Worm (Caenorhabditis elegans): ENCODE data around the gene srlf-1.

Gene srlf-1

DNA sequence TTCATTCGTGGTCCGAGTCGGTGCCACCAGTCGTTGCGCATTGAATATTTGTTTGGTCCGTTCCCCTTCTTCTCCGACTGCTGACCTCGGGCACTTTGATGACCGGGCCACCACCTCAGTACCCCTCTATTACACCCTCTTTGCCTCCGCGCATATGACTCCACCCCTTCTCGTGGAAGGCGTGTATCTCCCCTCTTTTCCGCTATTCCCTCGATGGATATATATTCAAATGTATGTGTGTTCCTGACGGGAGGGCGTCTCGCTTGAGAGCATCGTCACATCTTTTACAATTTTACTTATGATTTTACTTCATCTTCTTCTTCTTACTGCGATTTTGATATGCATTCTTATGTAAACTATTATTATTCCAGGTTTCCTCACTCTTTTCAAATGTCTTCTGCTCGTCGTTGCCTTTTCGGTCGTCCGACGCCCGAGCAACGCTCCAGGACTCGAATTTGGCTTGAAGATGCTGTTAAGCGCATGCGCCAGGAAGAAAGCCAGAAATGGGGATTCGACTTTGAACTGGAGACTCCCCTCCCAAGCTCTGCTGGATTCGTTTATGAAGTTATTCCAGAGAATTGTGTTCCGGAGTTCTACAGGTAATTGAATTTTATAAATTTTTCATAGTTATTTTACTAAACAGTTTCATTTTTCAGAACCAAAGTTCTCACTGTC, 20.6 kb downstream of the srlf-1 start, which contains the start of gene cki-1:
cki-1 (plus strand) TSS at position 372 of the 675 bp plus-strand sequence.
- TF ChIP-seq drap-1 (GFP tag; optimal IDR thresholded peaks at IDR 0.05) (peak; percentile 29), mls-2 (tag; optimal IDR thresholded peaks at IDR 0.05) (peak; percentile 42), ztf-11 (tag; optimal IDR thresholded peaks at IDR 0.05) (peak; percentile 57), unc-120 (tag; optimal IDR thresholded peaks at IDR 0.05; ENCODE audit: poor library complexity, severe bottlenecking) (peak; percentile 49), hlh-1 (tag; optimal IDR thresholded peaks at IDR 0.05) (peak; percentile 54), pha-4 (tag; optimal IDR thresholded peaks at IDR 0.05) (peak; percentile 25), lin-13 (tag; optimal IDR thresholded peaks at IDR 0.05) (peak; percentile 8), ham-2 (GFP tag; optimal IDR thresholded peaks at IDR 0.05) (peak; percentile 3), snpc-4 (tag; optimal IDR thresholded peaks at IDR 0.05) (no peak), nhr-28 (tag; optimal IDR thresholded peaks at IDR 0.05) (no peak), nhr-76 (tag; optimal IDR thresholded peaks at IDR 0.05) (no peak), ces-1 (GFP tag; optimal IDR thresholded peaks at IDR 0.05) (no peak), sptf-1 (tag; optimal IDR thresholded peaks at IDR 0.05) (peak; percentile 77), M03D4.4 (tag; optimal IDR thresholded peaks at IDR 0.05) (peak; percentile 55), nhr-2 (tag; optimal IDR thresholded peaks at IDR 0.05) (peak; percentile 98), ceh-43 (GFP tag; optimal IDR thresholded peaks at IDR 0.05) (peak; percentile 15), elt-1 (tag; optimal IDR thresholded peaks at IDR 0.05; ENCODE audit: borderline replicate concordance, insufficient read depth) (peak; percentile 23)

DNA sequence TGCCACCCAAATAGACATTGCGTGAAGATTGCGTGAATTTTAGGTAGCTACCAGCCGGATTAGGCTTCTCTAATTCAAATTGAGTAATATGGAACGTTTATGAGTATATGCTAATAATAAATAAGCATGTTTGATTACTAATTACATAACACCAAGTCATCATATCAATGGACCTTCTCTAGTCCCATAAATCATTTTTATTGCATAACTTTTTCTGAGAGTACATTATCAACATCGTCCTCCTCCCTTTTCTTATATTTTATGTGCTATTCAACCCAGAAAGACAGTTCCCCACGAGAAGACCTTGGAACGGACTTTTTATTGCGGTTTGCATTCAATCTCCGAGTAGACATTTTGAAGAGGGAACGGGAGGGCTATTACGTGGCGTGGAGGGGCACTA, 21.9 kb downstream of the srlf-1 start:
- TF ChIP-seq ceh-39 (tag; optimal IDR thresholded peaks at IDR 0.05) (no peak), nhr-237 (tag; optimal IDR thresholded peaks at IDR 0.05) (no peak), ztf-11 (tag; optimal IDR thresholded peaks at IDR 0.05) (peak; percentile 7), nhr-12 (tag; optimal IDR thresholded peaks at IDR 0.05) (peak; percentile 7), sptf-1 (tag; optimal IDR thresholded peaks at IDR 0.05) (peak; percentile 49), tbx-8 (GFP tag; optimal IDR thresholded peaks at IDR 0.05) (no peak), mab-5 (tag; optimal IDR thresholded peaks at IDR 0.05) (peak; percentile 46), ceh-83 (GFP tag; optimal IDR thresholded peaks at IDR 0.05) (no peak), nhr-2 (tag; optimal IDR thresholded peaks at IDR 0.05) (peak; percentile 79), ces-1 (GFP tag; optimal IDR thresholded peaks at IDR 0.05) (peak; percentile 50), zip-8 (tag; optimal IDR thresholded peaks at IDR 0.05) (peak; percentile 14), lin-32 (GFP tag; optimal IDR thresholded peaks at IDR 0.05) (peak; percentile 21), ceh-43 (GFP tag; optimal IDR thresholded peaks at IDR 0.05) (no peak), M03D4.4 (tag; optimal IDR thresholded peaks at IDR 0.05) (peak; percentile 27), unc-62 (GFP tag; optimal IDR thresholded peaks at IDR 0.05) (peak; percentile 65), ham-2 (GFP tag; optimal IDR thresholded peaks at IDR 0.05) (peak; percentile 18), nhr-28 (tag; optimal IDR thresholded peaks at IDR 0.05) (no peak)

DNA sequence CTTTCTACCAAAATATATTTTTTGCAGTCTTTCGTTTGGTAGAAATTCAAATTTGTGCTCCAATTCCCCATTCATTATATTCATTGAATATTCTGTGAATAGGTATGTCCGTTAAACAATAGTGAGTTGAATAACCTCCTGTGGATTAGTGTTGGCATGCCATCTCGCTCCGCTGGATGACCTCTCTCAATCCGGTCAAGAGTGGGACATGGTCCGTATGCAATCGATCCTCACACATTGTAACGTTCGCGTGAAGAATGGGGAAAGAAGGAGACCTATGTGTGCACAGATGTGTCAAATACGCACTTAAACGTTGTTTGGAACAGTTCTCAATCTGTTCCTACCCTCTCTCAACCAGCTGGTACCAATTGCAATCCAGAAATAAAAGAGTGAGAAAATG, 22.8 kb downstream of the srlf-1 start:
- TF ChIP-seq unc-62 (GFP tag; optimal IDR thresholded peaks at IDR 0.05), result peak; percentile 11
- TF ChIP-seq lin-13 (tag; optimal IDR thresholded peaks at IDR 0.05), result no peak
- no peak for TF ChIP-seq hlh-1 (tag; optimal IDR thresholded peaks at IDR 0.05)
- peak; percentile 14 for TF ChIP-seq mep-1 (tag; optimal IDR thresholded peaks at IDR 0.05)
- peak; percentile 79 for TF ChIP-seq cnd-1 (tag; optimal IDR thresholded peaks at IDR 0.05)
- TF ChIP-seq ham-2 (GFP tag; optimal IDR thresholded peaks at IDR 0.05), result no peak
- TF ChIP-seq lin-32 (GFP tag; optimal IDR thresholded peaks at IDR 0.05), result peak; percentile 48
- no peak for TF ChIP-seq snpc-4 (tag; optimal IDR thresholded peaks at IDR 0.05)
- peak; percentile 99 for TF ChIP-seq nhr-2 (tag; optimal IDR thresholded peaks at IDR 0.05)

DNA sequence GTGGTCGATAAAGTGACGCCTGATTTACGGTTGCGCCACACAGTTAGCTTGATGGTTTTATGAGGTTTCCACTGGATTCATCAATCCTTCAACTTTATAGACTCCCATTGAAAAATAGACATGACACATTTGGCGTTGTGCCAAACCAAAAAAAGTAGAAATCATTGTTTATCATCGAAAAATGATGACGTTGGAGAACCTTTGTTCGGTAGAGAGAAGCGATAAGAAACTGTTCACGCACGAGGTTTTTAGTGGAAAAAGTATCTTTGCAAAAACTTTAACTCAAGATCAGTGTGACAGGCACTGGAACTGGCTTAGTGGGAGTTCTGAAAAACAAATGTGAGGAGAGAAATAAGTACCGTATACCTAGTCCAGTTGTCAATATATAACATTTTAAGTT, 23.3 kb downstream of the srlf-1 start:
- no peak for TF ChIP-seq blmp-1 (tag; optimal IDR thresholded peaks at IDR 0.05)
- TF ChIP-seq elt-3 (tag; optimal IDR thresholded peaks at IDR 0.05), result no peak
- TF ChIP-seq nhr-12 (tag; optimal IDR thresholded peaks at IDR 0.05), result no peak
- no peak for TF ChIP-seq ztf-11 (tag; optimal IDR thresholded peaks at IDR 0.05)
- no peak for TF ChIP-seq sptf-1 (tag; optimal IDR thresholded peaks at IDR 0.05)
- TF ChIP-seq ceh-43 (GFP tag; optimal IDR thresholded peaks at IDR 0.05), result no peak
- TF ChIP-seq ham-2 (GFP tag; optimal IDR thresholded peaks at IDR 0.05), result no peak
- TF ChIP-seq unc-62 (GFP tag; optimal IDR thresholded peaks at IDR 0.05), result no peak
- no peak for TF ChIP-seq hlh-1 (tag; optimal IDR thresholded peaks at IDR 0.05)
- TF ChIP-seq lin-32 (GFP tag; optimal IDR thresholded peaks at IDR 0.05), result no peak
- TF ChIP-seq elt-1 (tag; optimal IDR thresholded peaks at IDR 0.05; ENCODE audit: borderline replicate concordance, insufficient read depth), result no peak
- no peak for TF ChIP-seq unc-39 (tag; optimal IDR thresholded peaks at IDR 0.05)
- TF ChIP-seq tbx-8 (GFP tag; optimal IDR thresholded peaks at IDR 0.05), result no peak
- no peak for TF ChIP-seq drap-1 (GFP tag; optimal IDR thresholded peaks at IDR 0.05)
- TF ChIP-seq sem-2 (GFP tag; optimal IDR thresholded peaks at IDR 0.05), result no peak
- TF ChIP-seq nhr-2 (tag; optimal IDR thresholded peaks at IDR 0.05), result no peak
- no peak for TF ChIP-seq M03D4.4 (tag; optimal IDR thresholded peaks at IDR 0.05)
- TF ChIP-seq nhr-28 (tag; optimal IDR thresholded peaks at IDR 0.05), result no peak
